Worm (Caenorhabditis elegans): ENCODE data around the gene asp-19.
"Not testable (repeated sequence)": the region's sequence is repeated elsewhere in the genome, so short reads cannot be mapped to it uniquely, and the experiment has no call there.

asp-19 gene

DNA sequence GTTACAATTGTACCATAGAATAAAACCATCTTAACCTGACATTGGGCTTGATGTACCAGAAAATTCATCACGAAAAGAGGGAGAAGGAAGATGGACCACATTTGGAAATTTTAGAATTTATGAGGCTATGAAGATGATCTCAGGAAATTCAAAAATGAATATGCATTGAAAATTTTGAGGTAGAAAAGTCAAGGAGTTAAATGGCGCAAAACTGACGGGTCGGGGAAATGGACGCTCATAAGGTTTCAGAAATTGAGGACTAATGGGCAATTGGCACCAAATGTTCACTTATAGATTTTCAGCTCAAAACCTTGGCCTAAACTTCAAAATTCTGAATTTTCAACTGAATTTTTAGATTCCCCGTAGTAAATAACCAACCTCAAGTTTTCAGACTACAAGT lies 41.4 kb upstream of the asp-19 start, which contains the start of gene clec-255:
Gene clec-255, minus strand, starts transcription at position 101 of the 400 bp plus-strand sequence.
- TF ChIP-seq ceh-22 (tag; optimal IDR thresholded peaks at IDR 0.05) = no peak
- no peak for TF ChIP-seq madf-2 (tag; optimal IDR thresholded peaks at IDR 0.05)
- no peak for TF ChIP-seq eyg-1 (tag; optimal IDR thresholded peaks at IDR 0.05)
- TF ChIP-seq ttx-3 (tag; optimal IDR thresholded peaks at IDR 0.05) = no peak
- no peak for TF ChIP-seq pha-4 (tag; optimal IDR thresholded peaks at IDR 0.05)

DNA sequence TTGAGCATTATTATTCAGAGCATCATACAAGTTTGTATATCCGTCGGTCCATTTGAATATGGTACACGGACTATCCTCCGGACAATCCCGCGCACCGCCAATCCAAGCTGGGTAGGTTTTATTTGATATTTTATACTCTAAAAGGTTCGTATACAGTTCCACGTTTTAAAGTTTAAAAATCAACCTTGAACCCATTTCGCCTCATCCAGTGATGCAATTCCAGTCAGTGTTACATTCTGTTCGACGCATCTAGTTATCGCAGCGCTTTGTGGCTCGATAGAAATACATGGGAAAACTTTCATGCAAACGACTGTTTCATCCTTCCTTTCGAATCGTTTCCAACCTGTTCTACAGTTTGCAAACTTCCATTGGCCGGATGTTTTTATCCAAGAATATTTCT lies 40.7 kb upstream of the asp-19 start:
- TF ChIP-seq ztf-16 (tag; optimal IDR thresholded peaks at IDR 0.05) = no peak
- no peak for TF ChIP-seq ceh-14 (tag; optimal IDR thresholded peaks at IDR 0.05)
- TF ChIP-seq ttx-3 (tag; optimal IDR thresholded peaks at IDR 0.05) = no peak
- TF ChIP-seq dmd-4 (tag; optimal IDR thresholded peaks at IDR 0.05; ENCODE audit: borderline replicate concordance) = no peak
- TF ChIP-seq tbx-2 (tag; optimal IDR thresholded peaks at IDR 0.05) = no peak
- no peak for TF ChIP-seq pha-4 (tag; optimal IDR thresholded peaks at IDR 0.05)
- no peak for TF ChIP-seq nhr-11 (tag; optimal IDR thresholded peaks at IDR 0.05)
- no peak for TF ChIP-seq unc-86 (tag; optimal IDR thresholded peaks at IDR 0.05)
- TF ChIP-seq ceh-24 (tag; optimal IDR thresholded peaks at IDR 0.05) = no peak
- no peak for TF ChIP-seq ceh-31 (tag; optimal IDR thresholded peaks at IDR 0.05)
- TF ChIP-seq syd-9 (tag; optimal IDR thresholded peaks at IDR 0.05) = no peak
- no peak for TF ChIP-seq ceh-30 (tag; optimal IDR thresholded peaks at IDR 0.05)
- TF ChIP-seq sdc-2 (tag; optimal IDR thresholded peaks at IDR 0.05) = no peak
- TF ChIP-seq ahr-1 (tag; optimal IDR thresholded peaks at IDR 0.05) = no peak
- TF ChIP-seq eyg-1 (tag; optimal IDR thresholded peaks at IDR 0.05) = no peak
- TF ChIP-seq fkh-10 (GFP tag; optimal IDR thresholded peaks at IDR 0.05) = no peak
- no peak for TF ChIP-seq unc-3 (GFP tag; conservative IDR thresholded peaks at IDR 0.05)
- no peak for TF ChIP-seq unc-3 (tag; optimal IDR thresholded peaks at IDR 0.05)
- no peak for TF ChIP-seq rnt-1 (tag; optimal IDR thresholded peaks at IDR 0.05)
- no peak for TF ChIP-seq pros-1 (tag; optimal IDR thresholded peaks at IDR 0.05)

DNA sequence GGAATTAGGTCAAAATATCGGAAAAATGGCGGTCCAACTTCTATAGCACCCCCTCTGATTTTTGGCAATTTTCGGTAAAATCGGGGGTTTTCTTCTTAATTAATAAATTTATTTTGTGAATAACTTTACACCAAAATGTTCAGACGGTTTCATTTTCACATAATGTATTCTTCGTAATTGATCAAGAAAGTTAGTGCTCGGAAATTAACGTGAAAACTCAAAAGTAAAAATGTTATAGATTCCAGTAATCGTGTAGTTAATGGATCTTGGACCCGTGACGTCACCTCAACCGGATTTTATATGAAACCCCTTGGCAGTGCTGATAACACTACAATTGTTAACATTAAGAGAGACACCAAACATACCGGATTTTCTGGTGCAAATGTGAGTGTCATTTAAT lies 32.9 kb upstream of the asp-19 start, which contains the start of gene F11D11.22:
Gene F11D11.22, plus strand, starts transcription at position 301 of the 400 bp plus-strand sequence.
- TF ChIP-seq C38D4.7 (GFP tag; optimal IDR thresholded peaks at IDR 0.05); sdc-2 (tag; optimal IDR thresholded peaks at IDR 0.05); pag-3 (tag; optimal IDR thresholded peaks at IDR 0.05; ENCODE audit: borderline replicate concordance): not testable (repeated sequence)

DNA sequence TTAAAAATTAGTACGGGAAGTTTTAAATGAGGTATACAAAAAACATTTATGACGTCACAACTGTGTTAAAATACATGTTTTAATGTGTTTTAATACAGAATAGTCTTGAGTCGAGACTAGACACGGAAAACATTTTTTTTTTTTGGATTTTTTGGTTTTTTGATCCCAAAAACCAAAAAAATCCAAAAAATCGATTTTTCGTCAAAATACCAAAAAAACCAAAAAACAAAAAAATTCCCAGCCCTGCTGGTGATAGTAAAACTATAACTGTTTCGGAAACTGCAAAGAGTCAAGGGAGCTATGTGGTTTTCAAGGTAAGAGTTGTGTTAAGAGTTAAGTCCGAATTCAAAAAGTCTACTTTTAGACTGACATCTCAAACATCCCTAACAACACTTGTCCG lies 31.9 kb upstream of the asp-19 start, which contains the start of gene F11D11.4:
Gene F11D11.4, plus strand, starts transcription at position 301 of the 400 bp plus-strand sequence.
- TF ChIP-seq ceh-6 (GFP tag; optimal IDR thresholded peaks at IDR 0.05) = no peak
- no peak for TF ChIP-seq ref-2 (tag; optimal IDR thresholded peaks at IDR 0.05)
- no peak for TF ChIP-seq mec-3 (tag; optimal IDR thresholded peaks at IDR 0.05; ENCODE audit: borderline replicate concordance)
- no peak for TF ChIP-seq nhr-232 (tag; optimal IDR thresholded peaks at IDR 0.05)
- TF ChIP-seq ceh-18 (tag; optimal IDR thresholded peaks at IDR 0.05) = no peak
- no peak for TF ChIP-seq elt-2 (tag; optimal IDR thresholded peaks at IDR 0.05)
- no peak for TF ChIP-seq fkh-10 (GFP tag; optimal IDR thresholded peaks at IDR 0.05)
- no peak for TF ChIP-seq lim-6 (tag; optimal IDR thresholded peaks at IDR 0.05)
- no peak for TF ChIP-seq pax-1 (tag; optimal IDR thresholded peaks at IDR 0.05)
- no peak for TF ChIP-seq unc-3 (GFP tag; conservative IDR thresholded peaks at IDR 0.05)
- no peak for TF ChIP-seq unc-3 (tag; optimal IDR thresholded peaks at IDR 0.05)
- TF ChIP-seq ceh-2 (tag; optimal IDR thresholded peaks at IDR 0.05) = no peak
- TF ChIP-seq hlh-6 (tag; optimal IDR thresholded peaks at IDR 0.05) = no peak
- no peak for TF ChIP-seq dmd-4 (tag; optimal IDR thresholded peaks at IDR 0.05; ENCODE audit: borderline replicate concordance)
- TF ChIP-seq eyg-1 (tag; optimal IDR thresholded peaks at IDR 0.05) = no peak
- no peak for TF ChIP-seq odd-2 (tag; optimal IDR thresholded peaks at IDR 0.05)
- no peak for TF ChIP-seq hlh-13 (GFP tag; optimal IDR thresholded peaks at IDR 0.05)
- TF ChIP-seq C08G9.2 (tag; optimal IDR thresholded peaks at IDR 0.05) = no peak
- no peak for TF ChIP-seq hlh-15 (tag; optimal IDR thresholded peaks at IDR 0.05)
